Worm (Caenorhabditis elegans): ENCODE measurements around the gene F43H9.3.

The F43H9.3 gene

ce11 chrV:8062074-8062473, 37.3 kb upstream of the F43H9.3 start, which contains the start of gene str-139:
Gene str-139 (minus strand): TSS chrV:8062174.
- TF ChIP-seq lin-13 (tag; optimal IDR thresholded peaks at IDR 0.05) (no peak), unc-120 (tag; optimal IDR thresholded peaks at IDR 0.05; ENCODE audit: poor library complexity, severe bottlenecking) (no peak), mls-2 (tag; optimal IDR thresholded peaks at IDR 0.05) (no peak), elt-3 (tag; optimal IDR thresholded peaks at IDR 0.05) (no peak), hlh-1 (tag; optimal IDR thresholded peaks at IDR 0.05) (no peak), ztf-11 (tag; optimal IDR thresholded peaks at IDR 0.05) (no peak), elt-1 (tag; optimal IDR thresholded peaks at IDR 0.05; ENCODE audit: borderline replicate concordance, insufficient read depth) (no peak), ceh-83 (GFP tag; optimal IDR thresholded peaks at IDR 0.05) (no peak), ceh-39 (tag; optimal IDR thresholded peaks at IDR 0.05) (no peak), ham-2 (GFP tag; optimal IDR thresholded peaks at IDR 0.05) (no peak), tbx-8 (GFP tag; optimal IDR thresholded peaks at IDR 0.05) (no peak), nhr-12 (tag; optimal IDR thresholded peaks at IDR 0.05) (no peak), drap-1 (GFP tag; optimal IDR thresholded peaks at IDR 0.05) (no peak), unc-39 (tag; optimal IDR thresholded peaks at IDR 0.05) (no peak), bed-3 (GFP tag; optimal IDR thresholded peaks at IDR 0.05) (no peak), unc-62 (GFP tag; optimal IDR thresholded peaks at IDR 0.05) (no peak), M03D4.4 (tag; optimal IDR thresholded peaks at IDR 0.05) (no peak), lsy-2 (tag; optimal IDR thresholded peaks at IDR 0.05) (no peak), sem-2 (GFP tag; optimal IDR thresholded peaks at IDR 0.05) (no peak), ceh-43 (GFP tag; optimal IDR thresholded peaks at IDR 0.05) (no peak)

ce11 chrV:8058359-8058758, 33.6 kb upstream of the F43H9.3 start, which contains the start of gene str-138:
Gene str-138 (plus strand): TSS chrV:8058659.
- no peak for TF ChIP-seq nhr-76 (tag; optimal IDR thresholded peaks at IDR 0.05)
- no peak for TF ChIP-seq ceh-43 (GFP tag; optimal IDR thresholded peaks at IDR 0.05)
- TF ChIP-seq ces-1 (GFP tag; optimal IDR thresholded peaks at IDR 0.05): no peak
- TF ChIP-seq unc-39 (tag; optimal IDR thresholded peaks at IDR 0.05): no peak
- no peak for TF ChIP-seq mab-5 (tag; optimal IDR thresholded peaks at IDR 0.05)
- no peak for TF ChIP-seq tbx-8 (GFP tag; optimal IDR thresholded peaks at IDR 0.05)
- TF ChIP-seq sem-2 (GFP tag; optimal IDR thresholded peaks at IDR 0.05): no peak
- TF ChIP-seq flh-1 (GFP tag; optimal IDR thresholded peaks at IDR 0.05): no peak
- TF ChIP-seq cnd-1 (tag; optimal IDR thresholded peaks at IDR 0.05): no peak
- no peak for TF ChIP-seq bed-3 (GFP tag; optimal IDR thresholded peaks at IDR 0.05)
- TF ChIP-seq snpc-4 (tag; optimal IDR thresholded peaks at IDR 0.05): no peak
- TF ChIP-seq ceh-83 (GFP tag; optimal IDR thresholded peaks at IDR 0.05): no peak
- TF ChIP-seq blmp-1 (tag; optimal IDR thresholded peaks at IDR 0.05): no peak
- TF ChIP-seq nhr-2 (tag; optimal IDR thresholded peaks at IDR 0.05): no peak
- TF ChIP-seq hlh-1 (tag; optimal IDR thresholded peaks at IDR 0.05): no peak

- no peak for TF ChIP-seq mls-2 (tag; optimal IDR thresholded peaks at IDR 0.05)
- TF ChIP-seq zip-8 (tag; optimal IDR thresholded peaks at IDR 0.05): no peak
- no peak for TF ChIP-seq ceh-83 (GFP tag; optimal IDR thresholded peaks at IDR 0.05)
- TF ChIP-seq mab-5 (tag; optimal IDR thresholded peaks at IDR 0.05): no peak
- no peak for TF ChIP-seq lin-13 (tag; optimal IDR thresholded peaks at IDR 0.05)
- no peak for TF ChIP-seq ceh-39 (tag; optimal IDR thresholded peaks at IDR 0.05)
- TF ChIP-seq sem-2 (GFP tag; optimal IDR thresholded peaks at IDR 0.05): no peak
- TF ChIP-seq bed-3 (GFP tag; optimal IDR thresholded peaks at IDR 0.05): no peak
Measured at ce11 chrV:8055170-8055569, 30.4 kb upstream of the F43H9.3 start.

ce11 chrV:8054130-8054529, 29.4 kb upstream of the F43H9.3 start, which contains the start of gene ZC513.2:
Gene ZC513.2 (plus strand): TSS chrV:8054430.
- TF ChIP-seq mls-2 (tag; optimal IDR thresholded peaks at IDR 0.05) (no peak), snpc-4 (tag; optimal IDR thresholded peaks at IDR 0.05) (no peak)

ce11 chrV:8051851-8052250, 27.1 kb upstream of the F43H9.3 start, which contains the start of gene sth-1:
Gene sth-1 (plus strand): TSS chrV:8052151.
- no peak for TF ChIP-seq nhr-2 (tag; optimal IDR thresholded peaks at IDR 0.05)
- TF ChIP-seq zip-8 (tag; optimal IDR thresholded peaks at IDR 0.05): no peak
- TF ChIP-seq mls-2 (tag; optimal IDR thresholded peaks at IDR 0.05): no peak
- no peak for TF ChIP-seq blmp-1 (tag; optimal IDR thresholded peaks at IDR 0.05)
- TF ChIP-seq flh-1 (GFP tag; optimal IDR thresholded peaks at IDR 0.05): no peak
- no peak for TF ChIP-seq lin-32 (GFP tag; optimal IDR thresholded peaks at IDR 0.05)
- TF ChIP-seq unc-62 (GFP tag; optimal IDR thresholded peaks at IDR 0.05): no peak
- TF ChIP-seq nhr-76 (tag; optimal IDR thresholded peaks at IDR 0.05): no peak
- no peak for TF ChIP-seq lsy-2 (tag; optimal IDR thresholded peaks at IDR 0.05)
- TF ChIP-seq ceh-43 (GFP tag; optimal IDR thresholded peaks at IDR 0.05): no peak
- no peak for TF ChIP-seq elt-1 (tag; optimal IDR thresholded peaks at IDR 0.05; ENCODE audit: borderline replicate concordance, insufficient read depth)
- no peak for TF ChIP-seq lin-13 (tag; optimal IDR thresholded peaks at IDR 0.05)
- TF ChIP-seq ces-1 (GFP tag; optimal IDR thresholded peaks at IDR 0.05): no peak
- no peak for TF ChIP-seq elt-3 (tag; optimal IDR thresholded peaks at IDR 0.05)
- no peak for TF ChIP-seq sem-2 (GFP tag; optimal IDR thresholded peaks at IDR 0.05)
- TF ChIP-seq ceh-39 (tag; optimal IDR thresholded peaks at IDR 0.05): no peak
- no peak for TF ChIP-seq drap-1 (GFP tag; optimal IDR thresholded peaks at IDR 0.05)
- no peak for TF ChIP-seq sptf-1 (tag; optimal IDR thresholded peaks at IDR 0.05)

All from whole organism, mixed stage, embryonic.